Worm (Caenorhabditis elegans): ENCODE results near the gene lmd-3.

DNA sequence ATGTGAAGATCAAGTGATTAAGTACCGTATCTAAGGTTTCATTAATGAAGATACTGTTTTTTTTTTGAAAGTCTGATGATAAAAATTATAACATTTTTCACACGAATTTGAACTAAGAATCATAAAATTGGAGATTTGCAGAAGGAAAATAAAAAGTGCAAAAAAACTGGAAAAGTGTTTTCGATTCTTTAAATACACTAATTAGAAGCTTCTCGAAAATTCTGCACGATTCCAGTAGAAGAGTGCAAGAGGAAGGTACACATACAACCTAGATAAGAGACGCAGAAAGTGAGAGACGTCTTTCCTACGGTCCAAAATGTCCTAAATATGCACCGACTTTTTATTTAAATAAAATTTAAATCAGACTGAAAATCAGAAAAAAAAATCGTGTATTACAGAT is 18.4 kb downstream of the lmd-3 start:
- TF ChIP-seq aly-2 (tag; optimal IDR thresholded peaks at IDR 0.05) (no peak), skn-1 (tag; optimal IDR thresholded peaks at IDR 0.05) (no peak)
